Worm (Caenorhabditis elegans) whole organism, L3 larva: ENCODE results near the gene sel-8.

Source experiments
- ZK546.5 ChIP-seq: sonication (generic microtip); optimal IDR thresholded peaks from 2 replicates; lab custom pipeline; 2017; ENCODE audit warnings: missing biosample characterization, missing genetic modification characterization
- daf-12 ChIP-seq: fragments of 150-350 bp; optimal IDR thresholded peaks from 2 replicates; lab custom pipeline; 2014; ENCODE audit warnings: missing biosample characterization, missing genetic modification reagents, missing genetic modification characterization
- elt-1 ChIP-seq: fragments of 150-350 bp; optimal IDR thresholded peaks from 2 replicates; lab custom pipeline; 2014; ENCODE audit warnings: missing biosample characterization, missing genetic modification characterization
- lin-39 ChIP-seq: fragments of 150-350 bp; optimal IDR thresholded peaks from 2 replicates; lab custom pipeline; 2018; ENCODE audit warnings: missing biosample characterization, missing genetic modification reagents, missing genetic modification characterization
- nfya-1 ChIP-seq: sonication (generic microtip); optimal IDR thresholded peaks from 2 replicates; lab custom pipeline; 2017; ENCODE audit warnings: missing genetic modification characterization, mild to moderate bottlenecking, missing compliant biosample characterization, antibody characterized with exemption, moderate library complexity; ENCODE audit not compliant: insufficient read depth
- nhr-11 ChIP-seq: fragments of 150-350 bp; optimal IDR thresholded peaks from 2 replicates; lab custom pipeline; 2014; ENCODE audit warnings: missing biosample characterization, missing genetic modification characterization

- TF ChIP-seq elt-1 (tag; lab: Kevin White, UChicago) (no peak), daf-12 (no peak), ZK546.5 (tag; lab: Kevin White, UChicago) (no peak), lin-39 (tag; lab: Kevin White, UChicago) (no peak), nhr-11 (tag; lab: Kevin White, UChicago) (no peak), nfya-1 (no peak)
Observed at ce11 chrIII:3571371-3571902, 55.5 kb downstream of the sel-8 start.
